Fruit fly (Drosophila melanogaster) whole organism, embryonic: ENCODE measurements around the gene CG13124.
A peak's percentile ranks its signal among the peaks of the same experiment; 100 is the strongest.

ENCODE experiments used
- Bteb2 ChIP-seq: fragments of 200-800 bp; sonication (Bioruptor generic); optimal IDR thresholded peaks from 2 replicates; lab custom pipeline; 2016; ENCODE audit warnings: missing biosample characterization, missing genetic modification characterization
- CG14441 ChIP-seq: fragments of 200-800 bp; sonication (Bioruptor generic); IDR thresholded peaks from 2 replicates; pipeline ENCODE4 v1.3.6; 2022; ENCODE audit warnings: missing biosample characterization, missing genetic modification characterization
- CG16863 ChIP-seq: fragments of 200-800 bp; sonication (Bioruptor generic); optimal IDR thresholded peaks from 3 replicates; lab custom pipeline; 2016; ENCODE audit warnings: missing biosample characterization, missing genetic modification characterization
- CG17359 ChIP-seq: fragments of 200-800 bp; sonication (Bioruptor generic); optimal IDR thresholded peaks from 3 replicates; lab custom pipeline; 2018; ENCODE audit warnings: missing biosample characterization, mild to moderate bottlenecking, missing genetic modification characterization, moderate library complexity
- CG17385 ChIP-seq: fragments of 200-800 bp; sonication (Bioruptor generic); optimal IDR thresholded peaks from 3 replicates; lab custom pipeline; 2018; ENCODE audit warnings: missing biosample characterization, mild to moderate bottlenecking, missing genetic modification characterization
- CG17612 ChIP-seq: fragments of 200-800 bp; sonication (Bioruptor generic); IDR thresholded peaks from 2 replicates; pipeline ENCODE4 v1.3.6; 2022; ENCODE audit warnings: missing biosample characterization, missing genetic modification characterization
- CG18011 ChIP-seq: fragments of 200-800 bp; sonication (Bioruptor generic); optimal IDR thresholded peaks from 2 replicates; lab custom pipeline; 2017; ENCODE audit warnings: missing biosample characterization, missing genetic modification characterization, mild to moderate bottlenecking, moderate library complexity, missing genotype
- CG18619 ChIP-seq: fragments of 200-800 bp; sonication (Bioruptor generic); optimal IDR thresholded peaks from 3 replicates; lab custom pipeline; 2017; ENCODE audit warnings: missing biosample characterization, mild to moderate bottlenecking, missing genetic modification characterization
- CG30403 ChIP-seq: fragments of 200-800 bp; sonication (Bioruptor generic); optimal IDR thresholded peaks from 3 replicates; lab custom pipeline; 2016; ENCODE audit warnings: missing biosample characterization, missing genetic modification characterization
- CG34376 ChIP-seq: fragments of 200-800 bp; sonication (Bioruptor generic); optimal IDR thresholded peaks from 2 replicates; lab custom pipeline; 2018; ENCODE audit warnings: missing biosample characterization, mild to moderate bottlenecking, missing genetic modification characterization
- CG34422 ChIP-seq: fragments of 200-800 bp; sonication (Bioruptor generic); IDR thresholded peaks from 3 replicates; pipeline ENCODE4 v1.3.6; 2022; ENCODE audit warnings: missing biosample characterization, missing genetic modification characterization
- CG3995 ChIP-seq: fragments of 200-800 bp; sonication (Bioruptor generic); optimal IDR thresholded peaks from 3 replicates; lab custom pipeline; 2016; ENCODE audit warnings: missing biosample characterization, missing genetic modification characterization
- CG4424 ChIP-seq: fragments of 200-800 bp; sonication (Bioruptor generic); optimal IDR thresholded peaks from 3 replicates; lab custom pipeline; 2016; ENCODE audit warnings: missing biosample characterization, missing genetic modification characterization
- Camta ChIP-seq: fragments of 200-800 bp; sonication (Bioruptor generic); optimal IDR thresholded peaks from 2 replicates; lab custom pipeline; 2016; ENCODE audit warnings: missing biosample characterization, missing genetic modification characterization
- Deaf1 ChIP-seq: fragments of 200-800 bp; optimal IDR thresholded peaks from 3 replicates; lab custom pipeline; 2019; ENCODE audit warnings: missing biosample characterization, mild to moderate bottlenecking, missing genetic modification characterization, moderate library complexity
- Fer2 ChIP-seq: fragments of 200-800 bp; sonication (Bioruptor generic); optimal IDR thresholded peaks from 2 replicates; lab custom pipeline; 2018; ENCODE audit warnings: missing biosample characterization, mild to moderate bottlenecking, missing genetic modification characterization, moderate library complexity
- Gug ChIP-seq: fragments of 200-800 bp; sonication (Bioruptor generic); IDR thresholded peaks from 4 replicates; pipeline ENCODE4 v1.3.6; 2022; ENCODE audit warnings: missing biosample characterization, missing genetic modification characterization
- HLH54F ChIP-seq: fragments of 200-800 bp; sonication (Bioruptor generic); optimal IDR thresholded peaks from 3 replicates; lab custom pipeline; 2016; ENCODE audit warnings: missing biosample characterization, missing genetic modification characterization
- Med ChIP-seq: fragments of 200-800 bp; sonication (Bioruptor generic); peaks from one replicate; lab custom pipeline; 2016; ENCODE audit warnings: missing biosample characterization, missing genetic modification characterization, mild to moderate bottlenecking, inconsistent platforms, moderate library complexity
- Meics ChIP-seq: fragments of 200-800 bp; sonication (Bioruptor generic); optimal IDR thresholded peaks from 2 replicates; lab custom pipeline; 2017; ENCODE audit warnings: missing biosample characterization, mild to moderate bottlenecking, missing genetic modification characterization
- NfI ChIP-seq: fragments of 200-800 bp; sonication (Bioruptor generic); optimal IDR thresholded peaks from 3 replicates; lab custom pipeline; 2018; ENCODE audit warnings: missing biosample characterization, mild to moderate bottlenecking, missing genetic modification characterization, moderate library complexity
- Ptx1 ChIP-seq: fragments of 200-800 bp; sonication (Bioruptor generic); IDR thresholded peaks from 2 replicates; pipeline ENCODE4 v1.3.6; 2022; ENCODE audit warnings: missing biosample characterization, missing genetic modification characterization
- Rfx ChIP-seq: fragments of 200-800 bp; sonication (Bioruptor generic); IDR thresholded peaks from 2 replicates; pipeline ENCODE4 v1.3.6; 2022; ENCODE audit warnings: missing biosample characterization, missing genetic modification characterization
- Side ChIP-seq: fragments of 200-800 bp; sonication (Bioruptor generic); optimal IDR thresholded peaks from 2 replicates; lab custom pipeline; 2016; ENCODE audit warnings: missing biosample characterization, missing genetic modification characterization
- TFAM ChIP-seq: fragments of 200-800 bp; sonication (Bioruptor generic); optimal IDR thresholded peaks from 2 replicates; lab custom pipeline; 2017; ENCODE audit warnings: missing biosample characterization, missing genetic modification characterization, inconsistent platforms
- al ChIP-seq: fragments of 200-800 bp; sonication (Bioruptor generic); IDR thresholded peaks from 2 replicates; pipeline ENCODE4 v1.3.6; 2022; ENCODE audit warnings: missing biosample characterization, missing genetic modification characterization
- bigmax ChIP-seq: fragments of 200-800 bp; sonication (Bioruptor generic); optimal IDR thresholded peaks from 2 replicates; lab custom pipeline; 2018; ENCODE audit warnings: missing biosample characterization, mild to moderate bottlenecking, missing genetic modification characterization
- bowl ChIP-seq: fragments of 200-800 bp; sonication (Bioruptor generic); IDR thresholded peaks from 2 replicates; pipeline ENCODE4 v1.3.6; 2022; ENCODE audit warnings: missing biosample characterization, missing genetic modification characterization
- ci ChIP-seq: fragments of 200-800 bp; sonication (Bioruptor generic); IDR thresholded peaks from 3 replicates; pipeline ENCODE4 v1.3.6; 2022; ENCODE audit warnings: missing biosample characterization, missing genetic modification characterization
- crc ChIP-seq: fragments of 200-800 bp; sonication (Bioruptor generic); optimal IDR thresholded peaks from 2 replicates; lab custom pipeline; 2016; ENCODE audit warnings: missing biosample characterization, missing genetic modification characterization
- crp ChIP-seq, 2 experiments: fragments of 200-800 bp; sonication (Bioruptor generic); optimal IDR thresholded peaks; 2 replicates in 1 of 2; 3 replicates in 1 of 2; lab custom pipeline; 2017; ENCODE audit warnings: missing biosample characterization in 2 of 2, missing genetic modification characterization in 2 of 2, mild to moderate bottlenecking in 1 of 2, moderate library complexity in 1 of 2
- exex ChIP-seq: fragments of 200-800 bp; sonication (Bioruptor generic); optimal IDR thresholded peaks from 4 replicates; lab custom pipeline; 2018; ENCODE audit warnings: missing biosample characterization, mild to moderate bottlenecking, missing genetic modification characterization, moderate library complexity
- eyg ChIP-seq: fragments of 200-800 bp; sonication (Bioruptor generic); optimal IDR thresholded peaks from 3 replicates; lab custom pipeline; 2016; ENCODE audit warnings: missing biosample characterization, missing genetic modification characterization
- grau ChIP-seq: fragments of 200-800 bp; optimal IDR thresholded peaks from 3 replicates; lab custom pipeline; 2019; ENCODE audit warnings: missing biosample characterization, mild to moderate bottlenecking, missing genetic modification characterization, moderate library complexity
- lov ChIP-seq, 2 experiments: fragments of 200-800 bp in 1 of 2; fragments of >200 bp in 1 of 2; sonication (Bioruptor generic) in 1 of 2; IDR thresholded peaks in 1 of 2; optimal IDR thresholded peaks in 1 of 2; 2 replicates in 1 of 2; 3 replicates in 1 of 2; pipeline versions ENCODE4 v1.3.6 to Lab custom; 2017 to 2022; ENCODE audit warnings: missing biosample characterization in 1 of 2, missing genetic modification characterization in 1 of 2
- mam ChIP-seq: fragments of 200-800 bp; sonication (Bioruptor generic); optimal IDR thresholded peaks from 3 replicates; lab custom pipeline; 2016; ENCODE audit warnings: missing biosample characterization, missing genetic modification characterization
- pan ChIP-seq, 4 experiments: fragments of >200 bp in 3 of 4; fragments of 200-800 bp in 1 of 4; sonication (Bioruptor generic) in 1 of 4; optimal IDR thresholded peaks in 3 of 4; IDR thresholded peaks in 1 of 4; 2 replicates each; pipeline versions ENCODE4 v1.3.6 to Lab custom; 2017 to 2022; ENCODE audit warnings: missing biosample characterization in 2 of 4, missing genetic modification characterization in 2 of 4, mixed read lengths in 1 of 4
- phol ChIP-seq: fragments of 200-800 bp; sonication (Bioruptor generic); optimal IDR thresholded peaks from 3 replicates; lab custom pipeline; 2018; ENCODE audit warnings: missing biosample characterization, mild to moderate bottlenecking, missing genetic modification characterization, moderate library complexity
- prd ChIP-seq, 3 experiments: fragments of >200 bp in 2 of 3; fragments of 200-800 bp in 1 of 3; sonication (Bioruptor generic) in 1 of 3; optimal IDR thresholded peaks in 2 of 3; IDR thresholded peaks in 1 of 3; 2 replicates in 2 of 3; 3 replicates in 1 of 3; pipeline versions ENCODE4 v1.3.6 to Lab custom; 2017 to 2022; ENCODE audit warnings: missing biosample characterization in 1 of 3, missing genetic modification characterization in 1 of 3
- ranshi ChIP-seq: fragments of 200-800 bp; sonication (Bioruptor generic); IDR thresholded peaks from 2 replicates; pipeline ENCODE4 v1.3.6; 2022; ENCODE audit warnings: missing biosample characterization, missing genetic modification characterization
- row ChIP-seq: fragments of 200-800 bp; sonication (Bioruptor generic); IDR thresholded peaks from 3 replicates; pipeline ENCODE4 v1.3.6; 2022; ENCODE audit warnings: missing biosample characterization, missing genetic modification characterization
- salm ChIP-seq: fragments of 200-800 bp; sonication (Bioruptor generic); optimal IDR thresholded peaks from 2 replicates; lab custom pipeline; 2018; ENCODE audit warnings: missing biosample characterization, mild to moderate bottlenecking, missing genetic modification characterization
- sens ChIP-seq: fragments of 200-800 bp; sonication (Bioruptor generic); peaks from one replicate; lab custom pipeline; 2016; ENCODE audit warnings: missing biosample characterization, missing genetic modification characterization
- sisA ChIP-seq: fragments of 200-800 bp; sonication (Bioruptor generic); IDR thresholded peaks from 2 replicates; pipeline ENCODE4 v1.3.6; 2022; ENCODE audit warnings: missing biosample characterization, missing genetic modification characterization
- tll ChIP-seq, 2 experiments: fragments of 200-800 bp in 1 of 2; fragments of >200 bp in 1 of 2; sonication (Bioruptor generic) in 1 of 2; optimal IDR thresholded peaks; 2 replicates each; lab custom pipeline; 2017 to 2019; ENCODE audit warnings: missing biosample characterization in 2 of 2, missing genetic modification characterization in 2 of 2, mild to moderate bottlenecking in 1 of 2, moderate library complexity in 1 of 2
- ttk ChIP-seq: fragments of 200-800 bp; sonication (Bioruptor generic); IDR thresholded peaks from 2 replicates; pipeline ENCODE4 v2.1.2; 2022; ENCODE audit warnings: missing biosample characterization, missing genetic modification characterization
- tx ChIP-seq: fragments of 200-800 bp; sonication (Bioruptor generic); optimal IDR thresholded peaks from 2 replicates; lab custom pipeline; 2016; ENCODE audit warnings: missing biosample characterization, missing genetic modification characterization
- vvl ChIP-seq: fragments of 200-800 bp; sonication (Bioruptor generic); IDR thresholded peaks from 2 replicates; pipeline ENCODE4 v1.3.6; 2022; ENCODE audit warnings: missing biosample characterization, missing genetic modification characterization
- wdn ChIP-seq: fragments of 200-800 bp; sonication (Bioruptor generic); IDR thresholded peaks from 2 replicates; pipeline ENCODE4 v1.3.6; 2022; ENCODE audit warnings: missing biosample characterization, missing genetic modification characterization

The CG13124 gene

DNA sequence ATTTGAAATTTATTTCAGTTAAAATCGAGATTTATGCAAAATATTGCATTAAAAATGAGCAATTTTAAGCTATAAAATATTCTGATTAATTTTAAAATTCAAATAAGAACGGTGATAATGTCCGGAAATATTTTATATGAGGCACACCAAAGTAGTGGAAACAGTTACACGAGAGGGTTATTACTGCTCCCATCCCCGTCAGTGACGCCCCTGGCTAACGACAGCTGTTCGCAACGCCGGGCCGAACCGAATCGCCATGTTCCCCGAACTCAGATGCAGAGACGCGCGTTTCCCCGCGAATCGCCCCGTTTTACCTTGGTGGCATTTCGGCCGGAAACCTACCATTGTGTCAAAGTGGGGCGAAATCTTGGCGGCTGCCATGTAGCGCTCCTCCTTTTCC lies 3.4 kb upstream of the CG13124 start (continued):
- 0 out of 2 replicates have a peak, but pooled peaks have one; percentile 31 for TF ChIP-seq ranshi
- TF ChIP-seq Med (GFP tag; lab: Kevin White, UChicago): peak; percentile 90
- peak; percentile 60; the same call in 2 of the 4 replicates for TF ChIP-seq Gug (GFP tag; lab: Robert Waterston, UW)
- no peak for TF ChIP-seq tll (GFP tag; optimal IDR thresholded peaks at IDR 0.05; lab: Kevin White, UChicago)
- peak; percentile 41; the same call in 1 of the 2 replicates for TF ChIP-seq bowl
- no peak for TF ChIP-seq tx (GFP tag; lab: Kevin White, UChicago)
- peak; percentile 50 for TF ChIP-seq Ptx1 (GFP tag; lab: Robert Waterston, UW)
- no peak for TF ChIP-seq exex
- TF ChIP-seq vvl (GFP tag; lab: Robert Waterston, UW): 0 out of 2 replicates have a peak, but pooled peaks have one; percentile 40
- TF ChIP-seq crp (GFP tag; optimal IDR thresholded peaks at IDR 0.05; lab: Kevin White, UChicago): peak; percentile 10 to 82
- no peak for TF ChIP-seq salm
- TF ChIP-seq Rfx (GFP tag; lab: Robert Waterston, UW): peak; percentile 64
- TF ChIP-seq CG17359: peak; percentile 39
- TF ChIP-seq crc: peak; percentile 44
- peak; percentile 55 for TF ChIP-seq Side (GFP tag; lab: Kevin White, UChicago)
- TF ChIP-seq ci: peak; percentile 73; the same call in 2 of the 3 replicates
- peak; percentile 53 for TF ChIP-seq sens (GFP tag; lab: Kevin White, UChicago)
- peak; percentile 0 for TF ChIP-seq eyg (GFP tag; lab: Kevin White, UChicago)
- no peak for TF ChIP-seq CG17612 (GFP tag; lab: Robert Waterston, UW)
- TF ChIP-seq bigmax (GFP tag; lab: Kevin White, UChicago): no peak
- TF ChIP-seq NfI (GFP tag; lab: Kevin White, UChicago): peak; percentile 24
- TF ChIP-seq al (GFP tag; lab: Robert Waterston, UW): 0 out of 2 replicates have a peak, but pooled peaks have one; percentile 8
- TF ChIP-seq ttk (GFP tag; lab: Robert Waterston, UW): 0 out of 2 replicates have a peak, but pooled peaks have one; percentile 25
- TF ChIP-seq phol (tag; lab: Kevin White, UChicago): peak; percentile 49
- TF ChIP-seq lov (optimal IDR thresholded peaks at IDR 0.05; lab: Kevin White, UChicago): no peak
- 0 out of 3 replicates have a peak, but pooled peaks have one; percentile 10 for TF ChIP-seq lov (GFP tag; IDR thresholded peaks at IDR 0.05; lab: Robert Waterston, UW)
- peak; percentile 81 for TF ChIP-seq row
- TF ChIP-seq CG18011 (GFP tag; lab: Kevin White, UChicago): no peak
- TF ChIP-seq CG3995 (GFP tag; lab: Kevin White, UChicago): peak; percentile 88
- peak; percentile 46 for TF ChIP-seq Camta (GFP tag; lab: Kevin White, UChicago)
- TF ChIP-seq wdn (GFP tag; lab: Robert Waterston, UW): no peak
- no peak for TF ChIP-seq HLH54F (GFP tag; lab: Kevin White, UChicago)
- peak; percentile 88 for TF ChIP-seq Deaf1
- no peak for TF ChIP-seq CG17385 (GFP tag; lab: Kevin White, UChicago)
- TF ChIP-seq CG34376 (GFP tag; lab: Kevin White, UChicago): no peak
- TF ChIP-seq CG14441 (GFP tag; lab: Robert Waterston, UW): 0 out of 2 replicates have a peak, but pooled peaks have one; percentile 4
- peak; percentile 62; the same call in 1 of the 3 replicates for TF ChIP-seq CG34422
- TF ChIP-seq Meics (GFP tag; lab: Kevin White, UChicago): peak; percentile 12
- TF ChIP-seq Fer2 (tag; lab: Kevin White, UChicago): no peak
- no peak for TF ChIP-seq pan (optimal IDR thresholded peaks at IDR 0.05; lab: Kevin White, UChicago)
- TF ChIP-seq pan (GFP tag; optimal IDR thresholded peaks at IDR 0.05 in 1 of 2, IDR thresholded peaks at IDR 0.05 in 1 of 2): peak in 1 of 2 experiments; percentile 64
- TF ChIP-seq mam (GFP tag; lab: Kevin White, UChicago): peak; percentile 38
- TF ChIP-seq Bteb2: no peak
- TF ChIP-seq CG18619 (GFP tag; lab: Kevin White, UChicago): peak; percentile 31
- TF ChIP-seq CG30403 (GFP tag; lab: Kevin White, UChicago): peak; percentile 9
- no peak for TF ChIP-seq prd (optimal IDR thresholded peaks at IDR 0.05; lab: Kevin White, UChicago)
- 0 out of 3 replicates have a peak, but pooled peaks have one; percentile 13 for TF ChIP-seq prd (GFP tag; IDR thresholded peaks at IDR 0.05; lab: Robert Waterston, UW)
- TF ChIP-seq sisA (GFP tag; lab: Robert Waterston, UW): peak; percentile 36; the same call in 1 of the 2 replicates
- TF ChIP-seq grau: peak; percentile 19
- no peak for TF ChIP-seq CG4424 (GFP tag; lab: Kevin White, UChicago)
- no peak for TF ChIP-seq CG16863
- TF ChIP-seq TFAM (GFP tag; lab: Kevin White, UChicago): no peak
